Fruit fly (Drosophila melanogaster): Measurements from ENCODE around the gene CG32079.

CG32079 gene

DNA sequence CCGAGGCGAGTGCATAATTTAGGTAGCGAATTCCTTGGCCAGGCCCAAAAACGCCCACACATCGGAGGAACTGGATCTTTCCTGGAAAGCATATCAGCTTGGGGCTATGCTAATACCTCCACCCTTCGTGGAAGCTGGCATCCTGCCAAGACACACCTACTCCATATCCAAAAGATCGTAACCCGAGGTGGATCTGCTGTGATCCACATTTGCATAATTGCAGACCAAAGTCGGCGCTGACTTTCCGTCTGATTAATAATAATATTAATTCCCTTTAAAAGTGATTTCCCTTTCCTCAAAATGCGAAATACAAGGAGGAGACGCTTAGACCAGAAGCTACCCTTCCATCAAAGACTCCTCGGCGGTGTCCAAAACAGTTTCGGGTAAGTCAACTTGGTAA lies at the start of gene CG32079:
Gene CG32079 (plus strand): TSS at position 301 of the 400 bp plus-strand sequence.
- no peak for TF ChIP-seq CG17801 (GFP tag; optimal IDR thresholded peaks at IDR 0.05; ENCODE audit: partially characterized antibody)

DNA sequence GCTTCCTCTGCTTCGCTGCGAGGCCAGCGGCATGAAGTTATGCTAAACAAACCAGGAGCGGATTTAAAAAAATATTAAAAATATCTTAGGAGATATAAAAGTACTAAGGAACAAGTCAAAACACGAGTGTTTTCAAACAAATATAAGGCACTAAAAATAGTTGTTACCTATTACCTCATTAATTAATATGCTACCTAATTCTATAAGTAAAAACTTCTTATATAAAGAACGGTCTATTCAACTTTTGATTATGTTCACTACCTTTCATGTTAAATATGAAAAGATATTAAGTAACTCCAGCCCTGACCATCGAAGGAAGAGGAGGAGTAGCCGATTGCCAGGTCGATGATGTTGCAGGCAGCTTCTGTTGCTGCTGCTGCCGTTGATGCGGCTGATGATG lies 48.9 kb upstream of the CG32079 start:
- TF ChIP-seq CG17801 (GFP tag; optimal IDR thresholded peaks at IDR 0.05; ENCODE audit: partially characterized antibody) = no peak

DNA sequence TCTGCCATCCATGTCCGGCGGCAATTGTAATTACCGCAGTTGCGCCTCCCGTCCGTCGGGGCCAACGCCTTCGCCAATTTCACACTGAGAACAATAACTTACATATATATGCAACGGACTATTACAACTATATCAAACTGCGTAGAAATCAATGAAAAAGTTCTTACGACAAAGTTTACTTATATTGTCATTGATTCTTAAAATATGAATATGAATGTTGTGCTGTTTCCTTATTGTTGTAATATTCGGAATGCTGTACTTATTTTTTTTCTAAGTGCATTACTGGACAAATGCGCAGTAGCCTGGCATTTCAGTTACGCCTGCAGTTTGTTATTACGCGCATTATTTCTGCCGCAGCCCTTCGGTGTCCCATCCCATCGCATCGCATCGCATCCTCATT lies 47.9 kb upstream of the CG32079 start:
- no peak for TF ChIP-seq CG17801 (GFP tag; optimal IDR thresholded peaks at IDR 0.05; ENCODE audit: partially characterized antibody)

DNA sequence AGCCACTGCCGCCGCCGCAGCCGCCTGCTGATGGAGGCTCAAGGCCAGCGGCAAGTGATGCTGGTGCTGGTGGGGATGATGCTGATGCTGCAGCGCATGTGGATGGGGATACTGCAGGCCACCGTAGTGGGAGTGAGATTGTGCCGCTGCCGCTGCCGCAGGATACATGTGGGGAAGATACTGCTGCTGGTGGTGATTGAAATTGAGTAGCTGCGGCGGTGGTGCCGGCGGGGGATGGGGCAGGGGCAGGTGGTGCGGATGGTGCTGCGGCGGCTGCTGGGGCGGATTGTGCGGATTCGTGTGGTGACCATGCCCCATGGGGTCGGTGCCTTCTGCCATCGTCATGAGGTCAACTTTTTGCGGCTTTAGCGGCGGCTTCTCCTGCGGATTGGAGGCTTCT lies 40.8 kb upstream of the CG32079 start:
- no peak for TF ChIP-seq CG17801 (GFP tag; optimal IDR thresholded peaks at IDR 0.05; ENCODE audit: partially characterized antibody)

DNA sequence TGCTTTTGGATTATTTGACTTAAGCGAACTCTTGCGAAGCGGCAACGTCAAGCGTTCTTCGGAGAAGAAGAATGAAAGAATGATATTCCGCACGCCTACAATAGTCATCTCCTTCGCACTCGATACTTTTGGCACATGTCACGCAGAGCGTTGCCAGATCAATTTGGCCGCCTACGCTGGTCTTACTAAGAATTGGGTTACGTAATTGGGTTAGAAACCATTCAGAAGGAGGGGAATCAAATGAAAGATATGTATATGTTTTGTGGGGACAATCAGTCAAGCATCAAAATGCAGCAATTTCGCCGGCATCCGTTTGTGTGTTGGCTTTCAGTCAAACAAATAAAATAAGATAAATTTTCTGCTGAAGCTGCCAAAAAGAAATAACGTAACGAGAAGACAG lies 39.8 kb upstream of the CG32079 start:
- TF ChIP-seq CG17801 (GFP tag; optimal IDR thresholded peaks at IDR 0.05; ENCODE audit: partially characterized antibody) = no peak

DNA sequence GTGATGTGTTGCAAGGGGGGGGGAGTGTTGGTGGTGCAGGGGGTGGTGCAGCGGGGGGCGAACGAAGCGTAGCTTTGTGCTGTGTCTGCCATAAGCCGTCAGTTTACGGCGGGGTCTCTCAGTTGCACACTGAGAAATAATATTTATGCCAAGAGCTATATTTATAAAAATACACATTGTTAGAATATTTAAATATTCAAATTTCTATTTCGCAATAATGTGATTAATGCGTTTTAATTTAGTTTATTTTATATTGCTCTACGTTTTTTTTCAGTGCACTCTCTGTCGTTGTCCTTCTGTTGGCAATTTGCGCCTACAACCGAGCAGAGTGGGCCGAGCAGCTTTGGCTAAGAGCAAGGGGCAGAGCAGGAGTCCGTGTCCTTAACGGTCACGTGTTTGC lies 38.7 kb upstream of the CG32079 start:
- TF ChIP-seq CG17801 (GFP tag; optimal IDR thresholded peaks at IDR 0.05; ENCODE audit: partially characterized antibody) = no peak

DNA sequence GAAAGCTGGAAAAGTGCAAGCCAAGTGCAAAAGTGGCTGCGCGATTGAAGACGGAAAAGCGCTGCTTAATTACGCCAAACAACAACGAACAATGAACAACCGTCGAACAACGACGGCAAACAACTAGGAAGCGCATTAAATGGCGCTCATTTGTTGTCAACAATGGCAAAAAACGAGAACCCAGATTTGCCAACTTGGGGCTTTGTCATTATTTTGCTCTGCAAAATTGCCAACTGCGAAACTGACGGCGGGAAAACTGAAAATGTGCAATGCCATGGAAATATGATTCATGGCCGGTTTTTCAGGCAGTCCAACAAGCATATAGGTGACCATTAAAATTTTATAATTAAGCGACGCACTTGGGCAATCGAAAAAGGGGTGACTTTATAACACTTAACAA lies 36.8 kb upstream of the CG32079 start:
- TF ChIP-seq CG17801 (GFP tag; optimal IDR thresholded peaks at IDR 0.05; ENCODE audit: partially characterized antibody) = no peak

DNA sequence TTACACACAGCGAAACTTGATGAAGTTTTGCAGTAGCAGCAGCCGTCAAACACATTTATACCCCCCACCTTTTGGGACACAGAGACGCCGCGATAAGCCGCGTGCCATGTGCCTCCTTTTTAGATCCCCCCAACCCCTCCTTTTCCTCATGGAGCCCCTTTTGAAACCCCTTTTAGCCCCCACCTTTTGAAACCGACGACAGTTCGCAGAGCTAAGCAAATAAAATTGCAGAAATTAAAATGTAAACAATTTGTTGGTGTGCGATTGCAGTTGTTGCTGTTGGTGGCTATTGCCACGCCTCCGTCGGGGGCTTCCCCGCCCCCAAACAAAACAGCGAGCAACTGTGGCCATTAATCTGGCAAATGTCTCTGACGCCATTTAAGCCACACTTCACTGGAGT lies 36.1 kb upstream of the CG32079 start:
- TF ChIP-seq CG17801 (GFP tag; optimal IDR thresholded peaks at IDR 0.05; ENCODE audit: partially characterized antibody) = no peak

DNA sequence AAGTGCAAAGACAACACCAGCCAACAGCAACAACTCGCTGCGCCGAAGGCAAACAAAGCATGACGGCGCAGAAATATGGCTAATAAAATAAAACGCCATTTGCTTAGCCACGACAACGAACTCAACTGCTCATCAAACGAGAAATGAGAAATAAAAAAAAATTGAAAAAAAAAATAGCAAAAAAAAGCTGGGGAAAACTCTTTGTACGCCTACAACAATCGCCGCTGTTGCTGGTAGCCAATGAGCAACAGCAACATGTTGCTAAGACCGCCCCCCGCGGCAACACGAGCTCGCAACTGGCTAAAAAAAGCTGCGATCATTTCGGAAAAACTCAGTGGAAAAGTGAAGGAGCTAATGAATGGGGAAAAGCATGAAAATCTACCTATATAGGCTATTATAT lies 35.5 kb upstream of the CG32079 start:
- no peak for TF ChIP-seq CG17801 (GFP tag; optimal IDR thresholded peaks at IDR 0.05; ENCODE audit: partially characterized antibody)

DNA sequence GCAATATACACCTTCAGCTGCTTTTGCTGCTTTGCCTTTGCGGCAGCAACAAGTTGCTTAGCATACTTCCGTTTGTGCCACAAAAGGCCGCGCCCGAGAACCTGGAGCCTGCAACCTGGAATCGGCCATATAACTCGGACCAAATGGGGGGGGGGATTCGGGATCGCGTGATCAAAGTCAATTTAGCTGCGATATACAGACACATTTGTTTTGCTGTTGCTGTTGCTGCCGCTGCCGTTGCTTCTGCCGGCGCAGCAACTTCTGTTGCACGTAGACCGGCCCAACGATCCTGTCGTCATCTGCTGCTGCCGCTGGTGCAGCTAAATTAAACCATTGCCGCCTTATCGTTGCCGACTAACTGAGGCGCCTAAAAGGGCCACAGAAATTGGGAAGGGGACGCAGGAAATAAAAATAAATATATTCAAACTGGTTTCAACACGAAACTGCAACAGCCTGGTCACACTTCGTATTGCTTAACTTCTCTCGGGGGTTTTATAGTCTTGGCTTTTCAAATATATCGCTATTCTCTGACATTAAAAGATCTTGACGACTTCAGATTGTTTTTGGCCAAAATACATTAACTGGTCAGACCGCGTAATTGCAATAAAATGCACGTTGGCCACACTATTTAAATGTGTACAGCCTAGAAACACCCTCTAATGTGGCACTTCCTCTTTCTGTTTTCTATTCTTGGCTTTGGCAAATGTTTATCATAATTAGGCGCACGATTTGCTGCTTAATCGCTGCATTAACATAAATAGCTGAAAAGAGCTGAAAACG lies 33.9 kb upstream of the CG32079 start:
- no peak for TF ChIP-seq CG17801 (GFP tag; optimal IDR thresholded peaks at IDR 0.05; ENCODE audit: partially characterized antibody)

DNA sequence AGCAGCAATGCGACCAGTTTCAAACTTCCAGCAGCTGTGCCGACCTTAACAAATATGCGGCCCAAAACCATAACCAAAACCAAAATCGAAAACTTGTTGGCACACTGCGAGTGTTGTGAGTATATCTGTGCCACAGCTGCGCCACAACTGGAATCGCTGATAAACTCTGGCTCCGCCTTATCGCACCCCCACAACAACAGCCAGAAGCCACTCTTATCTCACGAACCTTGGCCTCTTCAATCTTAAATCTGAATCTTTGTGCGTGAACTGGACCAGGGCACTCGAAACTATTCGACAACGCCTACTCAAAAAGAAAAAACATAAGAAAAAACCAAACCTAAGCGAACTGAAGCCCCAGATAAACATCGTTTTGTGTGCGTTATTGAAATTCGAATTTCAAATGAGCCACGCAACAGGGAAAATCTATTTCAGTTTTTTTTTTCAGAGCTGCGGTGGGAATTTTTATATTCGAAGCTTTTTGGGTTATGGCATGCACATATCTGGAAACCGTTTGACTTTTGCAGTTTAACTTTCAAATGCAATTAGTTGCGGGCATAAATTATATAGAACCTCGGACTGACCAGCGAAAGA lies 28.0 kb upstream of the CG32079 start:
- no peak for TF ChIP-seq CG17801 (GFP tag; optimal IDR thresholded peaks at IDR 0.05; ENCODE audit: partially characterized antibody)

DNA sequence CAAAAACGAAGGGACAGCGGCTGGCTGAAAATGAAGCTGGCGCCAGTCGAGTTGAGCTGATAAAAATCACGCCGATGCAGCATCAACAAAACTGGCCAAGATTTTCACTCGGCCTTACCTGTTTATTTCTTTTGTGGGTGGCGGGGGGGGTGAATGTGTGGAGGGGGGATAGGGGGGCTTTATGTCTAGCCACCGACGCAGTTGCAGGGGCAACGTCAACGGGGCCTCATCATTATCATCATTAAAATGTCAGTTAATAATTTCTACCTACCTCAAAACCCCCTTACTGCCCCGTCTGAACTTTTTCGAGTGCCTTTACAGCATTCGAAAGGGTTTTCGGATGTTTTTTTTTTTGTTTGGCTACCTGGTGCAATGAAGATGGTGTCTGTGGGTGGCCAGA lies 25.8 kb upstream of the CG32079 start:
- TF ChIP-seq CG17801 (GFP tag; optimal IDR thresholded peaks at IDR 0.05; ENCODE audit: partially characterized antibody) = no peak

DNA sequence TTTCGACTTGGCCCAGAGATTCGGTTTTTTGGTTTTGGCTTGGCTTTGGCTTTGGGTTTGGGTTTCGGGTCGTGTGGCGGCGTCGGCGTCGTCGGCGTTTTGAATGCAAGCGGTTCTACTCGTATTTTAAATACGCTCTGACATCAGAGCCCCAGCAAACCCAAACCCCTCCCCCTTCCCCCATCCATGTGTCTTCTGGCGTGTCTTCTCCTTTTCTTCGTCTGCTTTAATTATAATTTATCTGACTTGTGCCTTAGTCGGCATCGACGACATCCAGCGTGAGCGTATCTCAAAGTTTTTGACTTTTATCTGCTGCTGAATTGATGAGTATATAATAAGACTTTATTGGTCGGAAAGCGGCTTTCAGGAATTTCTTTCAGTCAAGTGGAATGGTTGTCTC lies 23.6 kb upstream of the CG32079 start:
- no peak for TF ChIP-seq CG17801 (GFP tag; optimal IDR thresholded peaks at IDR 0.05; ENCODE audit: partially characterized antibody)

DNA sequence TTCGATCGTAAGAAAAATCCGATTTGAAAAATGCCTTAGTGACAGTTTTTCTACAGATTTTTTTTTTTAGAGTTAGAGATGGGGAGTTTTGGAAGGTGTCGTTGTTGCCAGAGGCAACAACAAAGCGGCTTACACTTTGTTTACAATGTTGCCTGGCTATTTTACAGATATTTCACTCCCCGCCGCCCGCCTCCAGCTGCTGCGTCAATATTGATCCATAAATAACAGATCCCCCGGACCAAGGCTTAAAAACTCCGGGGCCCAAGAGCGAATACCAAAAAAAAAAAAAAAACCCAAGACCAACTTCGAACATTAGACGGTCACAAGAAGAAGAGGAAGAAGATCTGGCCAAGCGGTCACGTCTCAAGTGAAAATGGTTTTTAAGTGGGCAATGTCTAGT lies 22.4 kb upstream of the CG32079 start:
- no peak for TF ChIP-seq CG17801 (GFP tag; optimal IDR thresholded peaks at IDR 0.05; ENCODE audit: partially characterized antibody)

DNA sequence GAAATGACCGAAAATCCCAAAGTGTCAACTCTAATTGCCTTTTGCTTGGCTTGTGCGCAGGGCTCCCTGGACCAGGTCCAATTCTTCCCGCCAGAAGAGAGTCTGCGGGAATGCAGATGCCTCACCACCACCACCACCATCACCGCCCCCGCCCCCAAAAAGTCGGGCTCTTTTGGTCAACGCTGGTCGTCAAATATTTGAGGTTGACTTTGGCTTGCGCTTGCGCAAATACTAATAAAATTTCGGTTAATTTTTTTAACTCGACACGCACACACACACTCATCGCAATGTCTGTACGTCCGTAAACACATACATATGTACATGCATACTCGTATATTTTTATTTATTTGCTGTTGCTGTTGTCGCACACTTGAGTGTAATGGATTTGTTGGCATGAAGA lies 21.4 kb upstream of the CG32079 start:
- no peak for TF ChIP-seq CG17801 (GFP tag; optimal IDR thresholded peaks at IDR 0.05; ENCODE audit: partially characterized antibody)

DNA sequence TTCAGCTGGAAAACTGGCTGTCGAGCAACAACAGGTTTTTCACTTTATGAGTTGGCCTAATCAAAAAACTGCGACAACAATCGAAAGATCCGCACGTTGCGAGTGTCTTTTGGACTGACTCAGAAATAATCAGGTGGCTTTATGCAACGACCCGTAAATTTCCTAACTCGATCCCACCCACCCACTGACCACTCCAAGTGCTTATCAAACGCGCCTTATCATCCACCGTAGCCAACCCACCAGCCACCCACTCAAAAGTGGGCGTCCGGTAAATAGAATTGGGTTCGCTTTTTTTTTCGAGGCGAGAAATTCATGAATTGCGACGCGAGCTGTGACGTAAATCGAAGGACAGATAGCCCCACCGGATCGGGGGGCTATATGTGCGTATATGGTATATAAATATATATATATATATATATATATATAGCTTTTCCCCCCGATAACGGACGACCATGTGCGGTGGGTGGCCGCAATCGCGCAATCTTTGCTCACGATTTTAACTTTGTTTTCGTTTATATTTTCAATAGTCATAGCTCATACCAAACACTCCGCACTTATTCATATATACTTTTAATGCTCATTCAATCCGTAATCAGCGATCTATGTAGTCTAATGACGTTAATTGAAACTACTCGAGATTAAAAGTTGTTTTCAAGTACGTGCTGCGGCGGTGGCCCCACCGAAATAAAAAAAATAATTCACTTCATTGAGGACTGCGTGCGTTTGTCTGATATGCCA lies 20.5 kb upstream of the CG32079 start:
- TF ChIP-seq CG17801 (GFP tag; optimal IDR thresholded peaks at IDR 0.05; ENCODE audit: partially characterized antibody) = no peak

All from ovary, adult (tissue).